Worm (Caenorhabditis elegans) whole organism, L1 larva: ENCODE data around the gene clec-82.

ENCODE experiments used
- F16B12.6 ChIP-seq: fragments of 150-350 bp; optimal IDR thresholded peaks from 2 replicates; lab custom pipeline; 2014; ENCODE audit warnings: missing biosample characterization, missing genetic modification characterization
- aha-1 ChIP-seq: fragments of 150-350 bp; optimal IDR thresholded peaks from 2 replicates; lab custom pipeline; 2014; ENCODE audit warnings: missing biosample characterization, missing genetic modification characterization
- blmp-1 ChIP-seq: fragments of 150-350 bp; optimal IDR thresholded peaks from 2 replicates; lab custom pipeline; 2014; ENCODE audit warnings: missing biosample characterization, missing genetic modification characterization
- ceh-63 ChIP-seq: fragments of 200-800 bp; sonication (Bioruptor generic); optimal IDR thresholded peaks from 2 replicates; lab custom pipeline; 2018; ENCODE audit warnings: mild to moderate bottlenecking, missing genetic modification characterization, missing compliant biosample characterization
- ceh-82 ChIP-seq, 3 experiments: fragments of 150-350 bp in 1 of 3; sonication (generic microtip) in 2 of 3; optimal IDR thresholded peaks; 2 replicates each; lab custom pipeline; 2014 to 2017; ENCODE audit warnings: missing biosample characterization in 3 of 3, missing genetic modification characterization in 3 of 3
- ceh-88 ChIP-seq: fragments of 200-800 bp; sonication (Bioruptor generic); IDR thresholded peaks from 2 replicates; pipeline ENCODE4 v1.3.6; 2022; ENCODE audit warnings: missing genetic modification characterization, missing compliant biosample characterization
- ceh-90 ChIP-seq: sonication (generic microtip); optimal IDR thresholded peaks from 2 replicates; lab custom pipeline; 2016; ENCODE audit warnings: missing genetic modification characterization, missing compliant biosample characterization
- ces-1 ChIP-seq: fragments of 150-350 bp; optimal IDR thresholded peaks from 2 replicates; lab custom pipeline; 2014; ENCODE audit warnings: missing biosample characterization, missing genetic modification reagents, missing genetic modification characterization
- dpl-1 ChIP-seq, 3 experiments: fragments of 150-350 bp in 2 of 3; sonication (generic microtip) in 1 of 3; optimal IDR thresholded peaks; 2 replicates each; lab custom pipeline; 2014 to 2017; ENCODE audit warnings: missing biosample characterization in 3 of 3, missing genetic modification characterization in 3 of 3, missing genetic modification reagents in 3 of 3
- dsc-1 ChIP-seq: sonication (generic microtip); optimal IDR thresholded peaks from 2 replicates; lab custom pipeline; 2016; ENCODE audit warnings: mild to moderate bottlenecking, missing genetic modification characterization, missing compliant biosample characterization
- efl-1 ChIP-seq, 4 experiments: fragments of 150-350 bp; optimal IDR thresholded peaks in 3 of 4; peaks in 1 of 4; 1 replicate in 1 of 4; 2 replicates in 3 of 4; lab custom pipeline; 2014; ENCODE audit warnings: missing biosample characterization in 2 of 4, missing genetic modification characterization in 2 of 4, missing genetic modification reagents in 2 of 4
- egl-27 ChIP-seq, 2 experiments: fragments of 150-350 bp in 1 of 2; sonication (generic microtip); optimal IDR thresholded peaks; 3 replicates each; lab custom pipeline; 2017 to 2018; ENCODE audit warnings: missing biosample characterization in 2 of 2, missing genetic modification characterization in 2 of 2, missing genetic modification reagents in 2 of 2
- elt-2 ChIP-seq: sonication (generic microtip); optimal IDR thresholded peaks from 2 replicates; lab custom pipeline; 2016; ENCODE audit warnings: missing genetic modification characterization, mild to moderate bottlenecking, inconsistent platforms, missing compliant biosample characterization, missing genetic modification reagents
- fkh-4 ChIP-seq: sonication (generic microtip); optimal IDR thresholded peaks from 2 replicates; lab custom pipeline; 2016; ENCODE audit warnings: missing compliant biosample characterization, missing genetic modification characterization, borderline replicate concordance
- fkh-8 ChIP-seq: sonication (generic microtip); optimal IDR thresholded peaks from 2 replicates; lab custom pipeline; 2016; ENCODE audit warnings: mild to moderate bottlenecking, missing genetic modification characterization, missing compliant biosample characterization
- hpl-2 ChIP-seq: fragments of 150-350 bp; optimal IDR thresholded peaks from 2 replicates; lab custom pipeline; 2014; ENCODE audit warnings: missing biosample characterization, missing genetic modification reagents, missing genetic modification characterization
- irx-1 ChIP-seq: sonication (generic microtip); optimal IDR thresholded peaks from 2 replicates; lab custom pipeline; 2016; ENCODE audit warnings: missing genetic modification characterization, missing compliant biosample characterization
- lin-13 ChIP-seq: fragments of 150-350 bp; optimal IDR thresholded peaks from 2 replicates; lab custom pipeline; 2014; ENCODE audit warnings: missing biosample characterization, missing genetic modification reagents, missing genetic modification characterization
- lin-39 ChIP-seq: fragments of 150-350 bp; optimal IDR thresholded peaks from 2 replicates; lab custom pipeline; 2014; ENCODE audit warnings: missing biosample characterization, missing genetic modification reagents, missing genetic modification characterization
- lsy-2 ChIP-seq, 2 experiments: fragments of 150-350 bp; optimal IDR thresholded peaks; 2 replicates each; lab custom pipeline; 2014; ENCODE audit warnings: missing biosample characterization in 2 of 2, missing genetic modification characterization in 2 of 2
- mdl-1 ChIP-seq, 2 experiments: fragments of 150-350 bp; optimal IDR thresholded peaks; 2 replicates each; lab custom pipeline; 2014 to 2017; ENCODE audit warnings: missing biosample characterization in 2 of 2, missing genetic modification characterization in 2 of 2, inconsistent platforms in 1 of 2
- mef-2 ChIP-seq: fragments of 150-350 bp; optimal IDR thresholded peaks from 2 replicates; lab custom pipeline; 2014; ENCODE audit warnings: missing biosample characterization, missing genetic modification characterization
- nhr-11 ChIP-seq: fragments of 150-350 bp; optimal IDR thresholded peaks from 2 replicates; lab custom pipeline; 2014; ENCODE audit warnings: missing biosample characterization, missing genetic modification characterization
- nhr-20 ChIP-seq: sonication (generic microtip); optimal IDR thresholded peaks from 2 replicates; lab custom pipeline; 2016; ENCODE audit warnings: mild to moderate bottlenecking, missing genetic modification characterization, missing compliant biosample characterization
- nhr-28 ChIP-seq: fragments of 150-350 bp; optimal IDR thresholded peaks from 2 replicates; lab custom pipeline; 2014; ENCODE audit warnings: missing biosample characterization, missing genetic modification characterization
- nhr-71 ChIP-seq: sonication (generic microtip); optimal IDR thresholded peaks from 2 replicates; lab custom pipeline; 2016; ENCODE audit warnings: mild to moderate bottlenecking, missing genetic modification characterization, moderate library complexity, missing compliant biosample characterization
- nhr-85 ChIP-seq: sonication (generic microtip); peaks from one replicate; lab custom pipeline; 2016; ENCODE audit warnings: missing genetic modification characterization, inconsistent platforms, missing compliant biosample characterization
- nhr-90 ChIP-seq: sonication (generic microtip); optimal IDR thresholded peaks from 2 replicates; lab custom pipeline; 2016; ENCODE audit warnings: mild to moderate bottlenecking, missing genetic modification characterization, missing compliant biosample characterization; ENCODE audit not compliant: poor library complexity
- pag-3 ChIP-seq: sonication (generic microtip); optimal IDR thresholded peaks from 2 replicates; lab custom pipeline; 2017; ENCODE audit warnings: missing genetic modification characterization, mild to moderate bottlenecking, missing compliant biosample characterization, antibody characterized with exemption, borderline replicate concordance; ENCODE audit not compliant: insufficient read depth
- pax-3 ChIP-seq: fragments of 200-800 bp; sonication (Bioruptor generic); optimal IDR thresholded peaks from 2 replicates; lab custom pipeline; 2018; ENCODE audit warnings: mild to moderate bottlenecking, missing genetic modification characterization, moderate library complexity, missing compliant biosample characterization
- rnt-1 ChIP-seq: sonication (generic microtip); optimal IDR thresholded peaks from 2 replicates; lab custom pipeline; 2016; ENCODE audit warnings: mild to moderate bottlenecking, missing genetic modification characterization, moderate library complexity, missing compliant biosample characterization
- snpc-4 ChIP-seq: fragments of 150-350 bp; optimal IDR thresholded peaks from 2 replicates; lab custom pipeline; 2014; ENCODE audit warnings: missing biosample characterization, missing genetic modification characterization
- snu-23 ChIP-seq: sonication (generic microtip); optimal IDR thresholded peaks from 2 replicates; lab custom pipeline; 2016; ENCODE audit warnings: missing genetic modification characterization, missing compliant biosample characterization
- swsn-7 ChIP-seq: sonication (generic microtip); optimal IDR thresholded peaks from 2 replicates; lab custom pipeline; 2016; ENCODE audit warnings: missing genetic modification characterization, missing compliant biosample characterization
- unc-130 ChIP-seq: fragments of 150-350 bp; optimal IDR thresholded peaks from 2 replicates; lab custom pipeline; 2017; ENCODE audit warnings: missing biosample characterization, missing genetic modification characterization, inconsistent platforms
- unc-30 ChIP-seq: sonication (generic microtip); optimal IDR thresholded peaks from 2 replicates; lab custom pipeline; 2017; ENCODE audit warnings: missing biosample characterization, missing genetic modification characterization
- vab-15 ChIP-seq: sonication (generic microtip); optimal IDR thresholded peaks from 2 replicates; lab custom pipeline; 2017; ENCODE audit warnings: missing genotype, mild to moderate bottlenecking, missing genetic modification characterization, missing compliant biosample characterization
- xbp-1 ChIP-seq: sonication (generic microtip); optimal IDR thresholded peaks from 2 replicates; lab custom pipeline; 2016; ENCODE audit warnings: missing genetic modification characterization, missing compliant biosample characterization
- ztf-4 ChIP-seq: fragments of 150-350 bp; optimal IDR thresholded peaks from 2 replicates; lab custom pipeline; 2014; ENCODE audit warnings: missing biosample characterization, missing genetic modification characterization

Gene clec-82

ce11 chrIV:2808154-2808553 lies 27.3 kb upstream of the clec-82 start:
- no peak for TF ChIP-seq ceh-88 (GFP tag; lab: Robert Waterston, UW)
- no peak for TF ChIP-seq blmp-1 (tag; lab: Kevin White, UChicago)
- no peak for TF ChIP-seq nhr-28 (tag; lab: Kevin White, UChicago)
- no peak for TF ChIP-seq nhr-85 (tag; lab: Kevin White, UChicago)
- no peak for TF ChIP-seq ceh-90 (tag; lab: Kevin White, UChicago)
- no peak for TF ChIP-seq nhr-20 (tag; lab: Kevin White, UChicago)
- TF ChIP-seq pag-3 (tag; lab: Kevin White, UChicago) = no peak
- TF ChIP-seq lsy-2 (tag; optimal IDR thresholded peaks at IDR 0.05; lab: Kevin White, UChicago) = no peak

DNA sequence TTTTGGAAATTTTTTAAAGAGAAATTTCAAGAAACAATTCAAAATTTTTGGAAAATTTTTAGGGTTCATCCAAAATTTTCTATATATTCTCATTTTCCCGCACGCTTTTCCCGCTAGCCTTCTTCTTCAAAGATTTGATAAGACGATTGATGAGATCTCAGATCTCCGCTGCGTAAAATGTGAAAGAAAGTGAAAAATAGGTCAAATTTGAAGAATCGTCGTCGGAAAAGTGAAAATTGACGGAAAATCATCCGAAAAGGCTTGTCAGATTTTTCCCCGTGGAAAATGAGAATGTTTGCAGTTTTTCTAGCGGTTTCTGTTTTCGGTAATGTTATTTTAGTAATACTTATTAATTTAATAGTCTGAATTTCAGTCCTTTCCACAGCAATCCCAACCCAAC lies 26.3 kb upstream of the clec-82 start, which contains the start of gene Y54G2A.76:
Y54G2A.76 (plus strand) TSS at position 203 of the 400 bp plus-strand sequence.
- TF ChIP-seq ceh-63 (GFP tag; lab: Kevin White, UChicago) (no peak), blmp-1 (tag; lab: Kevin White, UChicago) (peak; percentile 99)

- TF ChIP-seq aha-1 (tag; lab: Kevin White, UChicago) = no peak
Observed at ce11 chrIV:2817038-2817437, 18.4 kb upstream of the clec-82 start.

DNA sequence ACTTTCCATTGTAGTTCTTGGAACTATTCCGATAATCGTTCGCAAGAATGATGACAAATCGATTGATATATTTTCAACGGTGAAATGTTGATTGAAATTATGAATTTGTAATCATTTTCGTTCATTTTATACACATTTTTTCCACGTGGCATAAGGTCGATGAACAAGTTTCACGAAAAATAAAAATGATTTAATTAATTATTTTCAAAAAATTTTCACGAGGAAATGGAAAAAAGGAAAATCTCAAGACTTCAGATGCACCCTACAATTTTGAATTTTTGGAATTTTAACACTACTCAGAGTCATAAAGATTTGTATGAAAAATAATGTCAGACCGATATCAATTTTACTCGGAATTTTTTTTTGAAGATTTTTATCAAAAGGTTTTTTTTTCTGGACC lies 15.8 kb upstream of the clec-82 start, which contains the start of gene Y54G2A.13:
Y54G2A.13 (minus strand) TSS at position 101 of the 400 bp plus-strand sequence.
- TF ChIP-seq nhr-71 (tag; lab: Kevin White, UChicago) (no peak), unc-30 (no peak), snu-23 (GFP tag; lab: Kevin White, UChicago) (no peak), mef-2 (tag; lab: Kevin White, UChicago) (no peak), hpl-2 (no peak), nhr-85 (tag; lab: Kevin White, UChicago) (no peak), pax-3 (tag; lab: Kevin White, UChicago) (no peak), ces-1 (GFP tag; lab: Kevin White, UChicago) (no peak), ceh-88 (GFP tag; lab: Robert Waterston, UW) (no peak), nhr-11 (tag; lab: Kevin White, UChicago) (no peak), lsy-2 (tag; optimal IDR thresholded peaks at IDR 0.05; lab: Kevin White, UChicago) (no peak), swsn-7 (tag; lab: Kevin White, UChicago) (no peak), elt-2 (tag; lab: Kevin White, UChicago) (no peak), irx-1 (tag; lab: Kevin White, UChicago) (no peak), nhr-90 (tag; lab: Kevin White, UChicago) (no peak), efl-1 (optimal IDR thresholded peaks at IDR 0.05; lab: Kevin White, UChicago) (no peak), efl-1 (GFP tag; optimal IDR thresholded peaks at IDR 0.05 in 1 of 2; lab: Kevin White, UChicago) (no peak), rnt-1 (tag; lab: Kevin White, UChicago) (no peak), vab-15 (tag; lab: Kevin White, UChicago) (no peak), mdl-1 (tag; optimal IDR thresholded peaks at IDR 0.05; lab: Kevin White, UChicago) (no peak)

- no peak for TF ChIP-seq dpl-1 (GFP tag; optimal IDR thresholded peaks at IDR 0.05; lab: Kevin White, UChicago)
- TF ChIP-seq lin-13 (GFP tag; lab: Kevin White, UChicago) = no peak
- no peak for TF ChIP-seq fkh-4 (tag; lab: Kevin White, UChicago)
- no peak for TF ChIP-seq F16B12.6 (tag; lab: Kevin White, UChicago)
- no peak for TF ChIP-seq dsc-1 (tag; lab: Kevin White, UChicago)
- TF ChIP-seq fkh-8 (tag; lab: Kevin White, UChicago) = no peak
- no peak for TF ChIP-seq ztf-4
- no peak for TF ChIP-seq irx-1 (tag; lab: Kevin White, UChicago)
- no peak for TF ChIP-seq snpc-4
- TF ChIP-seq unc-130 = no peak
- TF ChIP-seq egl-27 (tag; optimal IDR thresholded peaks at IDR 0.05; lab: Kevin White, UChicago) = no peak
- no peak for TF ChIP-seq lin-39
- TF ChIP-seq xbp-1 = no peak
- no peak for TF ChIP-seq vab-15 (tag; lab: Kevin White, UChicago)
- no peak for TF ChIP-seq mef-2 (tag; lab: Kevin White, UChicago)
- no peak for TF ChIP-seq nhr-71 (tag; lab: Kevin White, UChicago)
- TF ChIP-seq ces-1 (GFP tag; lab: Kevin White, UChicago) = no peak
- TF ChIP-seq ceh-82 (tag; optimal IDR thresholded peaks at IDR 0.05; lab: Kevin White, UChicago) = no peak
- no peak for TF ChIP-seq nhr-90 (tag; lab: Kevin White, UChicago)
Observed at ce11 chrIV:2820408-2820807, 15.1 kb upstream of the clec-82 start, which contains the start of gene Y54G2A.37. Gene Y54G2A.37 (plus strand): TSS chrIV:2820708.
